Fruit fly (Drosophila melanogaster) whole organism, pupa: ENCODE data around the gene mdu.

Experiments used
- CG10348 ChIP-seq: fragments of 200-800 bp; sonication (Bioruptor generic); IDR thresholded peaks from 2 replicates; pipeline ENCODE4 v1.3.6; 2022; ENCODE audit warnings: missing biosample characterization, missing genetic modification characterization
- CG8301 ChIP-seq: fragments of 200-800 bp; sonication (Bioruptor generic); optimal IDR thresholded peaks from 2 replicates; lab custom pipeline; 2018; ENCODE audit warnings: missing biosample characterization, mild to moderate bottlenecking, missing genetic modification characterization
- EcR ChIP-seq: fragments of 200-800 bp; sonication (Bioruptor generic); optimal IDR thresholded peaks from 3 replicates; lab custom pipeline; 2019; ENCODE audit warnings: missing biosample characterization, missing genetic modification characterization, mild to moderate bottlenecking, moderate library complexity, missing genetic modification reagents
- Ets98B ChIP-seq: fragments of 200-800 bp; sonication (Bioruptor generic); IDR thresholded peaks from 2 replicates; pipeline ENCODE4 v1.3.6; 2022; ENCODE audit warnings: missing biosample characterization, missing genetic modification characterization
- Pif1B ChIP-seq: fragments of 200-800 bp; sonication (Bioruptor generic); optimal IDR thresholded peaks from 3 replicates; lab custom pipeline; 2016; ENCODE audit warnings: missing biosample characterization, missing genetic modification characterization
- gl ChIP-seq: fragments of 200-800 bp; sonication (Bioruptor generic); optimal IDR thresholded peaks from 2 replicates; lab custom pipeline; 2018; ENCODE audit warnings: missing biosample characterization, mild to moderate bottlenecking, missing genetic modification characterization

DNA sequence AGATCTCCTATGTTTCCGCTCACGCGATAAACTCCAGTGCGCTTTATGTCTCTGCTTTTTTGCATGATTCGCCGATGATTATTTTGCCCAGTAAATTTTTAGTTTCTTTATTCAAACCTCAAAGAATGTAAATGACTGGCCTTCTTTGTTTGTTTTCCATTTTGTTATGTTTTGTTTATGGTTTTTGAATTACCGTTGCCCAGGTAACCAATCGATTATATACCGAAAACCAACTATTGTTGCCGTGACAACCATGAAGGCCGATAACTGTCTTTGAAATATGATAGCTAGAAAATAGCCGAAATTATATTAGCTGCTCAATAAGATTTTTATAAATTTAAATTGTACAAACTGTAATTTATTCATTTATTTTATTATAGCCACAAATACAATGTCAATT is 491 bp upstream of the mdu start, which contains the start of gene Mks1:
- no peak for TF ChIP-seq Pif1B (GFP tag; lab: Kevin White, UChicago)
- TF ChIP-seq CG8301 (tag; lab: Kevin White, UChicago) = no peak
- no peak for TF ChIP-seq CG10348 (GFP tag; lab: Robert Waterston, UW)
- no peak for TF ChIP-seq gl (tag; lab: Kevin White, UChicago)
- no peak for TF ChIP-seq Ets98B
- no peak for TF ChIP-seq EcR (GFP tag; lab: Kevin White, UChicago)
